Fruit fly (Drosophila melanogaster) whole organism, embryonic: ENCODE data around the gene CG42699.

ENCODE experiments used
- B-H1 ChIP-seq: fragments of 200-800 bp; sonication (Bioruptor generic); IDR thresholded peaks from 3 replicates; pipeline ENCODE4 v1.3.6; 2022; ENCODE audit warnings: missing biosample characterization, missing genetic modification characterization
- CG15073 ChIP-seq: fragments of 200-800 bp; sonication (Bioruptor generic); optimal IDR thresholded peaks from 2 replicates; lab custom pipeline; 2016; ENCODE audit warnings: missing biosample characterization, missing genetic modification characterization
- CG15696 ChIP-seq: fragments of 200-800 bp; sonication (Bioruptor generic); optimal IDR thresholded peaks from 2 replicates; lab custom pipeline; 2019; ENCODE audit warnings: missing biosample characterization, mild to moderate bottlenecking, missing genetic modification characterization, moderate library complexity
- CG17328 ChIP-seq: fragments of 200-800 bp; sonication (Bioruptor generic); IDR thresholded peaks from 2 replicates; pipeline ENCODE4 v1.3.6; 2022; ENCODE audit warnings: missing biosample characterization, missing genetic modification characterization
- CG18262 ChIP-seq: fragments of 200-800 bp; optimal IDR thresholded peaks from 3 replicates; lab custom pipeline; 2019; ENCODE audit warnings: missing biosample characterization, mild to moderate bottlenecking, missing genetic modification characterization, moderate library complexity
- CG2129 ChIP-seq: fragments of 200-800 bp; sonication (Bioruptor generic); IDR thresholded peaks from 2 replicates; pipeline ENCODE4 v1.3.6; 2022; ENCODE audit warnings: missing biosample characterization, missing genetic modification characterization; ENCODE audit not compliant: partially characterized antibody
- CG2712 ChIP-seq: fragments of 200-800 bp; optimal IDR thresholded peaks from 3 replicates; lab custom pipeline; 2019; ENCODE audit warnings: missing biosample characterization, mild to moderate bottlenecking, missing genetic modification characterization, moderate library complexity
- CG30403 ChIP-seq: fragments of 200-800 bp; sonication (Bioruptor generic); optimal IDR thresholded peaks from 3 replicates; lab custom pipeline; 2016; ENCODE audit warnings: missing biosample characterization, missing genetic modification characterization
- CG6175 ChIP-seq: fragments of 200-800 bp; sonication (Bioruptor generic); IDR thresholded peaks from 3 replicates; pipeline ENCODE4 v1.3.6; 2022; ENCODE audit warnings: missing biosample characterization, missing genetic modification characterization
- CG8924 ChIP-seq: fragments of 200-800 bp; optimal IDR thresholded peaks from 3 replicates; lab custom pipeline; 2019; ENCODE audit warnings: missing biosample characterization, mild to moderate bottlenecking, missing genetic modification characterization, moderate library complexity
- CG9727 ChIP-seq: fragments of 200-800 bp; sonication (Bioruptor generic); optimal IDR thresholded peaks from 3 replicates; lab custom pipeline; 2017; ENCODE audit warnings: missing biosample characterization, mild to moderate bottlenecking, missing genetic modification characterization
- Dip2 ChIP-seq: fragments of 200-800 bp; sonication (Bioruptor generic); IDR thresholded peaks from 2 replicates; pipeline ENCODE4 v1.3.6; 2022; ENCODE audit warnings: missing biosample characterization, missing genetic modification characterization
- Dip3 ChIP-seq: fragments of 200-800 bp; sonication (Bioruptor generic); optimal IDR thresholded peaks from 3 replicates; lab custom pipeline; 2016; ENCODE audit warnings: missing biosample characterization, missing genetic modification characterization
- Dll ChIP-seq: fragments of 200-800 bp; sonication (Bioruptor generic); IDR thresholded peaks from 4 replicates; pipeline ENCODE4 v1.3.6; 2022; ENCODE audit warnings: missing biosample characterization, missing genetic modification characterization; ENCODE audit not compliant: partially characterized antibody
- Doc3 ChIP-seq: fragments of 200-800 bp; sonication (Bioruptor generic); IDR thresholded peaks from 3 replicates; pipeline ENCODE4 v1.3.6; 2022; ENCODE audit warnings: missing biosample characterization, missing genetic modification characterization; ENCODE audit not compliant: partially characterized antibody
- Drgx ChIP-seq: fragments of 200-800 bp; sonication (Bioruptor generic); IDR thresholded peaks from 2 replicates; pipeline ENCODE4 v1.3.6; 2022; ENCODE audit warnings: missing biosample characterization, missing genetic modification characterization
- E2f2 ChIP-seq: fragments of 200-800 bp; sonication (Bioruptor generic); IDR thresholded peaks from 2 replicates; pipeline ENCODE4 v1.3.6; 2022; ENCODE audit warnings: missing biosample characterization, missing genetic modification characterization
- Ets97D ChIP-seq: fragments of 200-800 bp; sonication (Bioruptor generic); optimal IDR thresholded peaks from 3 replicates; lab custom pipeline; 2016; ENCODE audit warnings: missing biosample characterization, missing genetic modification characterization
- Gug ChIP-seq: fragments of 200-800 bp; sonication (Bioruptor generic); IDR thresholded peaks from 4 replicates; pipeline ENCODE4 v1.3.6; 2022; ENCODE audit warnings: missing biosample characterization, missing genetic modification characterization
- Hr39 ChIP-seq: fragments of >200 bp; optimal IDR thresholded peaks from 2 replicates; lab custom pipeline; 2017
- Hr51 ChIP-seq, 2 experiments: fragments of 200-800 bp; sonication (Bioruptor generic); optimal IDR thresholded peaks; 2 replicates in 1 of 2; 3 replicates in 1 of 2; lab custom pipeline; 2016 to 2018; ENCODE audit warnings: missing biosample characterization in 2 of 2, missing genetic modification characterization in 2 of 2, mild to moderate bottlenecking in 1 of 2, moderate library complexity in 1 of 2
- MBD-R2 ChIP-seq: fragments of 200-800 bp; sonication (Bioruptor generic); IDR thresholded peaks from 2 replicates; pipeline ENCODE4 v1.3.6; 2022; ENCODE audit warnings: missing biosample characterization, missing genetic modification characterization
- NK7.1 ChIP-seq: fragments of 200-800 bp; sonication (Bioruptor generic); optimal IDR thresholded peaks from 3 replicates; lab custom pipeline; 2016; ENCODE audit warnings: missing biosample characterization, missing genetic modification characterization
- PHDP ChIP-seq: fragments of 200-800 bp; sonication (Bioruptor generic); optimal IDR thresholded peaks from 3 replicates; lab custom pipeline; 2018; ENCODE audit warnings: missing biosample characterization, mild to moderate bottlenecking, missing genetic modification characterization, moderate library complexity
- Rfx ChIP-seq: fragments of 200-800 bp; sonication (Bioruptor generic); IDR thresholded peaks from 2 replicates; pipeline ENCODE4 v1.3.6; 2022; ENCODE audit warnings: missing biosample characterization, missing genetic modification characterization
- Ssrp ChIP-seq: fragments of 200-800 bp; sonication (Bioruptor generic); optimal IDR thresholded peaks from 2 replicates; lab custom pipeline; 2018; ENCODE audit warnings: missing biosample characterization, mild to moderate bottlenecking, missing genetic modification characterization, moderate library complexity
- Xbp1 ChIP-seq: fragments of 200-800 bp; sonication (Bioruptor generic); optimal IDR thresholded peaks from 3 replicates; lab custom pipeline; 2016; ENCODE audit warnings: missing biosample characterization, mild to moderate bottlenecking, missing genetic modification characterization
- Xrp1 ChIP-seq: fragments of 200-800 bp; sonication (Bioruptor generic); IDR thresholded peaks from 2 replicates; pipeline ENCODE4 v1.3.6; 2022; ENCODE audit warnings: missing biosample characterization, missing genetic modification characterization
- abd-A ChIP-seq: fragments of 200-800 bp; sonication (Bioruptor generic); optimal IDR thresholded peaks from 3 replicates; lab custom pipeline; 2019; ENCODE audit warnings: missing biosample characterization, mild to moderate bottlenecking, missing genetic modification characterization, moderate library complexity
- ara ChIP-seq: fragments of 200-800 bp; sonication (Bioruptor generic); IDR thresholded peaks from 2 replicates; pipeline ENCODE4 v1.3.6; 2022; ENCODE audit warnings: missing biosample characterization, missing genetic modification characterization
- cad ChIP-seq: fragments of >200 bp; optimal IDR thresholded peaks from 2 replicates; lab custom pipeline; 2017; ENCODE audit warnings: missing biosample characterization, missing genetic modification characterization
- disco-r ChIP-seq: fragments of 200-800 bp; sonication (Bioruptor generic); optimal IDR thresholded peaks from 2 replicates; lab custom pipeline; 2016; ENCODE audit warnings: missing biosample characterization, missing genetic modification characterization
- dmrt99B ChIP-seq: fragments of 200-800 bp; sonication (Bioruptor generic); optimal IDR thresholded peaks from 2 replicates; lab custom pipeline; 2018; ENCODE audit warnings: missing biosample characterization, mild to moderate bottlenecking, missing genetic modification characterization, moderate library complexity
- ems ChIP-seq: fragments of 200-800 bp; sonication (Bioruptor generic); optimal IDR thresholded peaks from 3 replicates; lab custom pipeline; 2016; ENCODE audit warnings: missing biosample characterization, missing genetic modification characterization
- fd3F ChIP-seq: fragments of 200-800 bp; sonication (Bioruptor generic); optimal IDR thresholded peaks from 2 replicates; lab custom pipeline; 2018; ENCODE audit warnings: missing biosample characterization, mild to moderate bottlenecking, missing genetic modification characterization, moderate library complexity
- grn ChIP-seq: fragments of 200-800 bp; sonication (Bioruptor generic); optimal IDR thresholded peaks from 3 replicates; lab custom pipeline; 2017; ENCODE audit warnings: missing biosample characterization, missing genetic modification characterization
- ken ChIP-seq: fragments of 200-800 bp; sonication (Bioruptor generic); IDR thresholded peaks from 3 replicates; pipeline ENCODE4 v1.3.6; 2022; ENCODE audit warnings: missing biosample characterization, missing genetic modification characterization
- klu ChIP-seq: fragments of 200-800 bp; sonication (Bioruptor generic); IDR thresholded peaks from 2 replicates; pipeline ENCODE4 v1.3.6; 2022; ENCODE audit warnings: missing biosample characterization, missing genetic modification characterization
- lmd ChIP-seq: fragments of 200-800 bp; sonication (Bioruptor generic); IDR thresholded peaks from 2 replicates; pipeline ENCODE4 v1.3.6; 2022; ENCODE audit warnings: missing biosample characterization, missing genetic modification characterization
- nerfin-1 ChIP-seq: fragments of 200-800 bp; sonication (Bioruptor generic); optimal IDR thresholded peaks from 3 replicates; lab custom pipeline; 2019; ENCODE audit warnings: missing biosample characterization, mild to moderate bottlenecking, missing genetic modification characterization, moderate library complexity
- pnt ChIP-seq: fragments of 200-800 bp; sonication (Bioruptor generic); optimal IDR thresholded peaks from 3 replicates; lab custom pipeline; 2016; ENCODE audit warnings: missing biosample characterization, missing genetic modification characterization
- prd ChIP-seq, 3 experiments: fragments of >200 bp in 2 of 3; fragments of 200-800 bp in 1 of 3; sonication (Bioruptor generic) in 1 of 3; optimal IDR thresholded peaks in 2 of 3; IDR thresholded peaks in 1 of 3; 2 replicates in 2 of 3; 3 replicates in 1 of 3; pipeline versions ENCODE4 v1.3.6 to Lab custom; 2017 to 2022; ENCODE audit warnings: missing biosample characterization in 1 of 3, missing genetic modification characterization in 1 of 3
- pros ChIP-seq: fragments of 200-800 bp; sonication (Bioruptor generic); optimal IDR thresholded peaks from 3 replicates; lab custom pipeline; 2019; ENCODE audit warnings: missing biosample characterization, mild to moderate bottlenecking, missing genetic modification characterization, moderate library complexity
- salm ChIP-seq: fragments of 200-800 bp; sonication (Bioruptor generic); optimal IDR thresholded peaks from 2 replicates; lab custom pipeline; 2018; ENCODE audit warnings: missing biosample characterization, mild to moderate bottlenecking, missing genetic modification characterization
- seq ChIP-seq: fragments of 200-800 bp; sonication (Bioruptor generic); IDR thresholded peaks from 2 replicates; pipeline ENCODE4 v1.3.6; 2022; ENCODE audit warnings: missing biosample characterization, missing genetic modification characterization
- shn ChIP-seq: fragments of 200-800 bp; sonication (Bioruptor generic); optimal IDR thresholded peaks from 3 replicates; lab custom pipeline; 2016; ENCODE audit warnings: missing biosample characterization, missing genetic modification characterization
- sisA ChIP-seq: fragments of 200-800 bp; sonication (Bioruptor generic); IDR thresholded peaks from 2 replicates; pipeline ENCODE4 v1.3.6; 2022; ENCODE audit warnings: missing biosample characterization, missing genetic modification characterization
- so ChIP-seq: fragments of 200-800 bp; sonication (Bioruptor generic); IDR thresholded peaks from 3 replicates; pipeline ENCODE4 v1.3.6; 2022; ENCODE audit warnings: missing biosample characterization, missing genetic modification characterization
- tgo ChIP-seq: fragments of 200-800 bp; sonication (Bioruptor generic); IDR thresholded peaks from 3 replicates; pipeline ENCODE4 v1.3.6; 2022; ENCODE audit warnings: missing biosample characterization, missing genetic modification characterization
- ttk ChIP-seq: fragments of 200-800 bp; sonication (Bioruptor generic); IDR thresholded peaks from 2 replicates; pipeline ENCODE4 v2.1.2; 2022; ENCODE audit warnings: missing biosample characterization, missing genetic modification characterization
- unc-4 ChIP-seq: fragments of 200-800 bp; sonication (Bioruptor generic); IDR thresholded peaks from 2 replicates; pipeline ENCODE4 v1.3.6; 2022; ENCODE audit warnings: missing biosample characterization, missing genetic modification characterization; ENCODE audit not compliant: partially characterized antibody

The CG42699 gene

dm6 chrX:5786559-5786958, 22.2 kb downstream of the CG42699 start (continued):
- TF ChIP-seq lmd (GFP tag; lab: Robert Waterston, UW) = 0 out of 2 replicates have a peak, but pooled peaks have one; percentile 21
- peak; percentile 10; the same call in 1 of the 2 replicates for TF ChIP-seq CG17328
- no peak for TF ChIP-seq Dip2 (GFP tag; lab: Robert Waterston, UW)
- TF ChIP-seq PHDP (tag; lab: Kevin White, UChicago) = peak; percentile 37
- peak; percentile 48 for TF ChIP-seq CG8924 (tag; lab: Kevin White, UChicago)
- TF ChIP-seq grn (GFP tag; lab: Kevin White, UChicago) = no peak
- no peak for TF ChIP-seq NK7.1 (GFP tag; lab: Kevin White, UChicago)
- 0 out of 2 replicates have a peak, but pooled peaks have one; percentile 37 for TF ChIP-seq seq (GFP tag; lab: Robert Waterston, UW)
- TF ChIP-seq pnt (GFP tag; lab: Kevin White, UChicago) = no peak
- peak; percentile 4 for TF ChIP-seq ems (GFP tag; lab: Kevin White, UChicago)
- TF ChIP-seq B-H1 (GFP tag; lab: Robert Waterston, UW) = 0 out of 3 replicates have a peak, but pooled peaks have one; percentile 11
- TF ChIP-seq CG30403 = peak; percentile 32
- TF ChIP-seq cad (GFP tag; lab: Kevin White, UChicago) = no peak
- TF ChIP-seq CG2129 (GFP tag; lab: Robert Waterston, UW) = no peak
- peak; percentile 49 for TF ChIP-seq salm (tag; lab: Kevin White, UChicago)
- no peak for TF ChIP-seq MBD-R2
- TF ChIP-seq Dll = no peak
- TF ChIP-seq ttk (GFP tag; lab: Robert Waterston, UW) = 0 out of 2 replicates have a peak, but pooled peaks have one; percentile 26
- TF ChIP-seq prd (optimal IDR thresholded peaks at IDR 0.05; lab: Kevin White, UChicago) = no peak
- peak; percentile 26; the same call in 1 of the 3 replicates for TF ChIP-seq prd (GFP tag; IDR thresholded peaks at IDR 0.05; lab: Robert Waterston, UW)
- no peak for TF ChIP-seq CG15073 (GFP tag; lab: Kevin White, UChicago)
- no peak for TF ChIP-seq Doc3
- TF ChIP-seq CG6175 (GFP tag; lab: Robert Waterston, UW) = no peak
- no peak for TF ChIP-seq CG15696 (tag; lab: Kevin White, UChicago)
- peak; percentile 29; the same call in 2 of the 3 replicates for TF ChIP-seq tgo (GFP tag; lab: Robert Waterston, UW)
- no peak for TF ChIP-seq abd-A
- peak in 1 of 2 experiments; percentile 76 for TF ChIP-seq Hr51 (GFP tag; optimal IDR thresholded peaks at IDR 0.05; lab: Kevin White, UChicago)
- peak; percentile 72 for TF ChIP-seq dmrt99B (tag; lab: Kevin White, UChicago)
- TF ChIP-seq Dip3 (GFP tag; lab: Kevin White, UChicago) = no peak
- TF ChIP-seq fd3F (GFP tag; lab: Kevin White, UChicago) = no peak
- TF ChIP-seq CG18262 (tag; lab: Kevin White, UChicago) = peak; percentile 58
- TF ChIP-seq Ets97D (GFP tag; lab: Kevin White, UChicago) = no peak
- TF ChIP-seq Gug (GFP tag; lab: Robert Waterston, UW) = no peak
- TF ChIP-seq ken (GFP tag; lab: Robert Waterston, UW) = peak; percentile 30; the same call in 1 of the 3 replicates
- peak; percentile 38 for TF ChIP-seq pros (GFP tag; lab: Kevin White, UChicago)
- peak; percentile 53; the same call in 1 of the 3 replicates for TF ChIP-seq so
- no peak for TF ChIP-seq CG9727 (GFP tag; lab: Kevin White, UChicago)
- no peak for TF ChIP-seq Hr39 (lab: Kevin White, UChicago)
- TF ChIP-seq Drgx (GFP tag; lab: Robert Waterston, UW) = peak; percentile 89
- no peak for TF ChIP-seq shn (GFP tag; lab: Kevin White, UChicago)
- TF ChIP-seq nerfin-1 (tag; lab: Kevin White, UChicago) = no peak
- TF ChIP-seq Ssrp (tag; lab: Kevin White, UChicago) = peak; percentile 10
- no peak for TF ChIP-seq ara (GFP tag; lab: Robert Waterston, UW)
- peak; percentile 53 for TF ChIP-seq CG2712 (tag; lab: Kevin White, UChicago)
- no peak for TF ChIP-seq klu (GFP tag; lab: Robert Waterston, UW)
- 0 out of 2 replicates have a peak, but pooled peaks have one; percentile 21 for TF ChIP-seq Rfx (GFP tag; lab: Robert Waterston, UW)
- TF ChIP-seq sisA (GFP tag; lab: Robert Waterston, UW) = no peak
- TF ChIP-seq disco-r (GFP tag; lab: Kevin White, UChicago) = no peak
- no peak for TF ChIP-seq unc-4 (GFP tag; lab: Robert Waterston, UW)
- TF ChIP-seq Xbp1 (GFP tag; lab: Kevin White, UChicago) = peak; percentile 7
- TF ChIP-seq Xrp1 = peak; percentile 34; the same call in 1 of the 2 replicates
- TF ChIP-seq E2f2 = peak; percentile 15; the same call in 1 of the 2 replicates
